Fruit fly (Drosophila melanogaster): ENCODE data around the gene CG32462.

dm6 chr3L:22870378-22870777 is 17.1 kb upstream of the CG32462 start:
- no peak for TF ChIP-seq Hr83 (GFP tag; optimal IDR thresholded peaks at IDR 0.05; ENCODE audit: poor library complexity, severe bottlenecking)
- no peak for TF ChIP-seq sv (GFP tag; optimal IDR thresholded peaks at IDR 0.05)
- no peak for TF ChIP-seq foxo (GFP tag; optimal IDR thresholded peaks at IDR 0.05)
- TF ChIP-seq Jra (GFP tag; optimal IDR thresholded peaks at IDR 0.05) = peak; percentile 11
- no peak for TF ChIP-seq lola (GFP tag; optimal IDR thresholded peaks at IDR 0.05)

Data from whole organism, wandering third instar larva.